Worm (Caenorhabditis elegans): Measurements from ENCODE around the gene F49C12.15.

- no peak for TF ChIP-seq ces-1 (GFP tag; optimal IDR thresholded peaks at IDR 0.05)
- no peak for TF ChIP-seq pha-4 (tag; optimal IDR thresholded peaks at IDR 0.05)
- TF ChIP-seq nhr-2 (tag; optimal IDR thresholded peaks at IDR 0.05) = no peak
- TF ChIP-seq elt-3 (tag; optimal IDR thresholded peaks at IDR 0.05) = no peak
- TF ChIP-seq lsy-2 (tag; optimal IDR thresholded peaks at IDR 0.05) = no peak
Measured at ce11 chrIV:9308975-9309374, 15.3 kb upstream of the F49C12.15 start, which contains the start of gene F49C12.6.
